Fruit fly (Drosophila melanogaster) whole organism, prepupa: ENCODE results near the gene gry.

Source experiments
- Blimp-1 ChIP-seq: fragments of 200-800 bp; sonication (Bioruptor generic); optimal IDR thresholded peaks from 3 replicates; lab custom pipeline; 2017; ENCODE audit warnings: missing biosample characterization, missing genetic modification characterization, mild to moderate bottlenecking, moderate library complexity, missing genetic modification reagents
- CG32006 ChIP-seq: fragments of 200-800 bp; sonication (Bioruptor generic); optimal IDR thresholded peaks from 3 replicates; lab custom pipeline; 2017; ENCODE audit warnings: missing biosample characterization, mild to moderate bottlenecking, missing genetic modification characterization
- Eip75B ChIP-seq: fragments of 200-800 bp; sonication (Bioruptor generic); optimal IDR thresholded peaks from 3 replicates; lab custom pipeline; 2016; ENCODE audit warnings: missing biosample characterization, missing genetic modification characterization
- Eip93F ChIP-seq: fragments of 200-800 bp; sonication (Bioruptor generic); optimal IDR thresholded peaks from 2 replicates; lab custom pipeline; 2016; ENCODE audit warnings: missing biosample characterization, mild to moderate bottlenecking, missing genetic modification characterization
- OdsH ChIP-seq: fragments of 200-800 bp; sonication (Bioruptor generic); optimal IDR thresholded peaks from 3 replicates; lab custom pipeline; 2016; ENCODE audit warnings: missing biosample characterization, missing genetic modification characterization
- Sox15 ChIP-seq: fragments of 200-800 bp; sonication (Bioruptor generic); optimal IDR thresholded peaks from 3 replicates; lab custom pipeline; 2016; ENCODE audit warnings: missing biosample characterization, missing genetic modification characterization
- eg ChIP-seq: fragments of 200-800 bp; sonication (Bioruptor generic); IDR thresholded peaks from 3 replicates; pipeline ENCODE4 v1.3.6; 2022; ENCODE audit warnings: missing biosample characterization, missing genetic modification characterization
- fd85E ChIP-seq: fragments of 200-800 bp; sonication (Bioruptor generic); optimal IDR thresholded peaks from 3 replicates; lab custom pipeline; 2016; ENCODE audit warnings: missing biosample characterization, missing genetic modification characterization
- vri ChIP-seq: fragments of 200-800 bp; sonication (Bioruptor generic); optimal IDR thresholded peaks from 3 replicates; lab custom pipeline; 2016; ENCODE audit warnings: missing biosample characterization, mild to moderate bottlenecking, missing genetic modification characterization

dm6 chr3L:3251659-3252490, 53.0 kb downstream of the gry start:
- TF ChIP-seq vri (peak; percentile 39), eg (GFP tag; lab: Robert Waterston, UW) (peak; percentile 67; the same call in 2 of the 3 replicates), Eip75B (GFP tag; lab: Kevin White, UChicago) (no peak), Blimp-1 (GFP tag; lab: Kevin White, UChicago) (peak; percentile 64), CG32006 (no peak), Eip93F (GFP tag; lab: Kevin White, UChicago) (no peak), OdsH (GFP tag; lab: Kevin White, UChicago) (no peak), Sox15 (GFP tag; lab: Kevin White, UChicago) (no peak), fd85E (GFP tag; lab: Kevin White, UChicago) (no peak)
